Worm (Caenorhabditis elegans) whole organism, early embryonic: ENCODE results near the gene sym-3.

Source experiments
- B0310.2 ChIP-seq: sonication (generic microtip); optimal IDR thresholded peaks from 2 replicates; lab custom pipeline; 2016; ENCODE audit warnings: mild to moderate bottlenecking, missing genetic modification characterization, missing compliant biosample characterization
- F13C5.2 ChIP-seq: sonication (generic microtip); optimal IDR thresholded peaks from 2 replicates; lab custom pipeline; 2017; ENCODE audit warnings: mild to moderate bottlenecking, missing genetic modification characterization, inconsistent platforms, missing compliant biosample characterization
- aly-1 ChIP-seq: sonication (generic microtip); optimal IDR thresholded peaks from 2 replicates; lab custom pipeline; 2016; ENCODE audit warnings: missing genetic modification characterization, missing compliant biosample characterization
- ama-1 ChIP-seq: fragments of 150-350 bp; optimal IDR thresholded peaks from 2 replicates; lab custom pipeline; 2014
- ceh-13 ChIP-seq: fragments of 200-800 bp; sonication (Bioruptor generic); optimal IDR thresholded peaks from 2 replicates; lab custom pipeline; 2018; ENCODE audit warnings: mild to moderate bottlenecking, missing genetic modification characterization, missing compliant biosample characterization
- ceh-36 ChIP-seq: sonication (generic microtip); optimal IDR thresholded peaks from 2 replicates; lab custom pipeline; 2016; ENCODE audit warnings: missing genetic modification characterization, inconsistent platforms, missing compliant biosample characterization
- ets-7 ChIP-seq: sonication (generic microtip); optimal IDR thresholded peaks from 2 replicates; lab custom pipeline; 2016; ENCODE audit warnings: missing genotype, missing genetic modification characterization, missing compliant biosample characterization
- flt-1 ChIP-seq: fragments of 200-800 bp; sonication (Bioruptor generic); IDR thresholded peaks from 2 replicates; pipeline ENCODE4 v1.3.6; 2022; ENCODE audit warnings: missing genetic modification characterization, missing compliant biosample characterization
- hmbx-1 ChIP-seq: sonication (generic microtip); optimal IDR thresholded peaks from 2 replicates; lab custom pipeline; 2016; ENCODE audit warnings: mild to moderate bottlenecking, missing genetic modification characterization, missing compliant biosample characterization
- hmg-4 ChIP-seq: fragments of 200-800 bp; sonication (Bioruptor generic); optimal IDR thresholded peaks from 2 replicates; lab custom pipeline; 2018; ENCODE audit warnings: mild to moderate bottlenecking, missing genetic modification characterization, missing compliant biosample characterization
- hnd-1 ChIP-seq: sonication (generic microtip); optimal IDR thresholded peaks from 2 replicates; lab custom pipeline; 2016; ENCODE audit warnings: missing genetic modification characterization, missing compliant biosample characterization
- pes-1 ChIP-seq: fragments of 200-800 bp; sonication (Bioruptor generic); IDR thresholded peaks from 2 replicates; pipeline ENCODE4 v1.3.6; 2022; ENCODE audit warnings: missing genetic modification reagents, missing genetic modification characterization, missing compliant biosample characterization
- scrt-1 ChIP-seq: fragments of 200-800 bp; sonication (Bioruptor generic); IDR thresholded peaks from 2 replicates; pipeline ENCODE4 v1.3.6; 2022; ENCODE audit warnings: missing genetic modification characterization, missing compliant biosample characterization
- sea-1 ChIP-seq: fragments of 200-800 bp; sonication (Bioruptor generic); conservative IDR thresholded peaks from 2 replicates; pipeline ENCODE4 v1.3.6; 2022; ENCODE audit warnings: missing genetic modification characterization, missing compliant biosample characterization
- tbx-11 ChIP-seq: fragments of 200-800 bp; sonication (Bioruptor generic); IDR thresholded peaks from 2 replicates; pipeline ENCODE4 v1.3.6; 2022; ENCODE audit warnings: missing genetic modification characterization, missing compliant biosample characterization
- tbx-37 ChIP-seq: fragments of 200-800 bp; sonication (Bioruptor generic); conservative IDR thresholded peaks from 2 replicates; pipeline ENCODE4 v1.3.6; 2022; ENCODE audit warnings: missing genetic modification reagents, missing genetic modification characterization, missing compliant biosample characterization
- tra-4 ChIP-seq: sonication (generic microtip); optimal IDR thresholded peaks from 2 replicates; lab custom pipeline; 2017; ENCODE audit warnings: missing genetic modification characterization, missing compliant biosample characterization

Gene sym-3

DNA sequence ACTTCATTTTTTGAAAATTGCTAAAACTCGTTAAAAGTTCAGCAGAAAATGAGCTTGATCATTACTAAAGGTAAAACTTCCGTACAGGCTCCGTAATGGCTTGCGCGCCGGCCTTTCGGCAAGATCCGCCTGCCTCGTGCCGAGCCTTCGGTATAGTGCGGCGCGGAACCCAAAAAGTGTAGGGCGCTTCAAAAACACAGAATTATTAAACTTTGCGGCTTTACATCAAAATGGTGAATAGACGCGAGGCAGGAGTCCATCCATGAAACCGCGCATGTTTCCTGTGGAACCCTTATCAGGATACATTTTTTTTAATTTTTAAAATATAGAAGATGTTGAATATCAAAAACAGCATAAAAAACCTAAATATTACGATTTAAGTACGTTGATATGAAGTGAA, 20.4 kb upstream of the sym-3 start:
- no peak for TF ChIP-seq tbx-11
- no peak for TF ChIP-seq B0310.2 (tag; lab: Kevin White, UChicago)
- TF ChIP-seq hnd-1 (tag; lab: Kevin White, UChicago), result no peak
- no peak for TF ChIP-seq hmbx-1 (tag; lab: Kevin White, UChicago)
- no peak for TF ChIP-seq aly-1 (tag; lab: Kevin White, UChicago)

DNA sequence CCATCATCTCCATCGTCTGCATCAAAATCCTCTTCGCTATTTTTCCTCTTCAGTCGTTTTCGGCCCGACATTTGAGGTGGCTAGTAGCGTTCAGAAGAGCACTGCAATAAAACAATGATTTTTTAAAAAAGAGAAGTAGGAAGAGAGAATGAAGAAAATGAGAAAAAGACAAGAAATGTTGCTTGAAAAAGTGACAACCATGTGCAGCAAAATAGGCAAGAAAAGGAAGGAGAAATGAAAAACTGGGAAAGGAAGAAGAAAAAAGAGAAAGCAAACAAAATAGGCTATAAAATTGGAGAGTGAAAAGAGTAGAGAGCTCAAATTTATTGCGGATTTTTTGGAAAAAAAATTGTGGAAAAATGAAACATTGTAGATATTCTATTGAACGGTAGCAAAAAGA, 10.3 kb upstream of the sym-3 start, which contains the start of gene tag-294:
TSS of gene tag-294 (minus strand) at position 101 of the 400 bp plus-strand sequence.
- TF ChIP-seq ceh-36 (tag; lab: Kevin White, UChicago) (no peak), scrt-1 (GFP tag; lab: Robert Waterston, UW) (no peak), F13C5.2 (tag; lab: Kevin White, UChicago) (no peak), tbx-11 (no peak), ets-7 (no peak), tbx-37 (GFP tag; lab: Robert Waterston, UW) (no peak), ama-1 (lab: Kevin White, UChicago) (no peak), pes-1 (GFP tag; lab: Robert Waterston, UW) (no peak), hmg-4 (GFP tag; lab: Kevin White, UChicago) (no peak), hmbx-1 (tag; lab: Kevin White, UChicago) (no peak), sea-1 (GFP tag; lab: Robert Waterston, UW) (no peak), ceh-13 (GFP tag; lab: Kevin White, UChicago) (no peak), tra-4 (no peak), aly-1 (tag; lab: Kevin White, UChicago) (no peak), B0310.2 (tag; lab: Kevin White, UChicago) (no peak), hnd-1 (tag; lab: Kevin White, UChicago) (no peak), flt-1 (GFP tag; lab: Robert Waterston, UW) (no peak)

DNA sequence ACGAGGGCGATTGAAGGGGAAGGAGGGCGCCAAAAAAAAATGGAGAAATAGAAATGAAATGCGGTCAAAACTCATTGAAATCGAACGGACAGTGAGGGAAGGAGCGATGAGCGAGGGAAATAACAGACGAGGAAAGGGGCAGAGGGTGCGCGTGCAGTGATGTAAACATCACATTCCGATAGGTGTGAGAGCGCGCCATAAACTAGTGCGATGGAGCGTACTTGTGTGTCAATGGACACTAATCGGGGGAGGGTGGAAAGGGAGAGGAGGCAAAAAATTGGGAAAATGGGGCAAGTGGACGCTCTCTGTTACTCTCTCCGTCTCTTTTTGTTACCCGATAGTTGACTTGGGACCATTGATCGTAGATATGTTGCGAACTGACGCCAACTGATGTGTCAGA, 9.7 kb upstream of the sym-3 start:
- TF ChIP-seq scrt-1 (GFP tag; lab: Robert Waterston, UW) (no peak), sea-1 (GFP tag; lab: Robert Waterston, UW) (0 out of 2 replicates have a peak, but pooled peaks have one; percentile 55), flt-1 (GFP tag; lab: Robert Waterston, UW) (0 out of 2 replicates have a peak, but pooled peaks have one; percentile 4), F13C5.2 (tag; lab: Kevin White, UChicago) (peak; percentile 26), hmg-4 (GFP tag; lab: Kevin White, UChicago) (peak; percentile 59)

- TF ChIP-seq ceh-36 (tag; lab: Kevin White, UChicago), result no peak
- peak; percentile 24; the same call in 1 of the 2 replicates for TF ChIP-seq pes-1 (GFP tag; lab: Robert Waterston, UW)
- peak; percentile 70 for TF ChIP-seq hmg-4 (GFP tag; lab: Kevin White, UChicago)
- no peak for TF ChIP-seq tbx-37 (GFP tag; lab: Robert Waterston, UW)
- TF ChIP-seq ama-1 (lab: Kevin White, UChicago), result no peak
- peak; percentile 50 for TF ChIP-seq aly-1 (tag; lab: Kevin White, UChicago)
- no peak for TF ChIP-seq B0310.2 (tag; lab: Kevin White, UChicago)
- no peak for TF ChIP-seq hmbx-1 (tag; lab: Kevin White, UChicago)
Measured at ce11 chrX:5764739-5765138, 8.8 kb upstream of the sym-3 start.

ce11 chrX:5770648-5771047, 2.9 kb upstream of the sym-3 start, which contains the start of gene C54H2.4:
TSS of gene C54H2.4 (minus strand) at chrX:5770748.
- TF ChIP-seq hmg-4 (GFP tag; lab: Kevin White, UChicago) (no peak), tra-4 (no peak), ets-7 (no peak), hnd-1 (tag; lab: Kevin White, UChicago) (no peak), flt-1 (GFP tag; lab: Robert Waterston, UW) (no peak), ceh-36 (tag; lab: Kevin White, UChicago) (no peak), tbx-11 (no peak), F13C5.2 (tag; lab: Kevin White, UChicago) (no peak), B0310.2 (tag; lab: Kevin White, UChicago) (no peak), ceh-13 (GFP tag; lab: Kevin White, UChicago) (no peak), pes-1 (GFP tag; lab: Robert Waterston, UW) (no peak), hmbx-1 (tag; lab: Kevin White, UChicago) (no peak), ama-1 (lab: Kevin White, UChicago) (no peak), sea-1 (GFP tag; lab: Robert Waterston, UW) (no peak), tbx-37 (GFP tag; lab: Robert Waterston, UW) (no peak), scrt-1 (GFP tag; lab: Robert Waterston, UW) (no peak)

ce11 chrX:5772538-5773154, 925 bp upstream of the sym-3 start:
- TF ChIP-seq hnd-1 (tag; lab: Kevin White, UChicago) (no peak), ets-7 (no peak), aly-1 (tag; lab: Kevin White, UChicago) (no peak), flt-1 (GFP tag; lab: Robert Waterston, UW) (no peak), tbx-37 (GFP tag; lab: Robert Waterston, UW) (no peak), tra-4 (no peak), ama-1 (lab: Kevin White, UChicago) (no peak), hmbx-1 (tag; lab: Kevin White, UChicago) (no peak)

- TF ChIP-seq sea-1 (GFP tag; lab: Robert Waterston, UW) (0 out of 2 replicates have a peak, but pooled peaks have one; percentile 26), pes-1 (GFP tag; lab: Robert Waterston, UW) (peak; percentile 7; the same call in 1 of the 2 replicates), hnd-1 (tag; lab: Kevin White, UChicago) (no peak), hmbx-1 (tag; lab: Kevin White, UChicago) (no peak), ceh-36 (tag; lab: Kevin White, UChicago) (no peak), scrt-1 (GFP tag; lab: Robert Waterston, UW) (no peak), hmg-4 (GFP tag; lab: Kevin White, UChicago) (peak; percentile 33), ceh-13 (GFP tag; lab: Kevin White, UChicago) (no peak), F13C5.2 (tag; lab: Kevin White, UChicago) (peak; percentile 59), ets-7 (no peak), aly-1 (tag; lab: Kevin White, UChicago) (peak; percentile 63)
Measured at ce11 chrX:5775804-5776252, 2.3 kb downstream of the sym-3 start.
